Worm (Caenorhabditis elegans) whole organism, L1 larva: ENCODE data around the gene F10E9.12.

ENCODE experiments used
- C34B4.2 ChIP-seq: sonication (generic microtip); optimal IDR thresholded peaks from 2 replicates; lab custom pipeline; 2017; ENCODE audit warnings: mild to moderate bottlenecking, missing genetic modification characterization, missing compliant biosample characterization
- ama-1 ChIP-seq: fragments of 150-350 bp; optimal IDR thresholded peaks from 2 replicates; lab custom pipeline; 2014
- ceh-8 ChIP-seq: fragments of 200-800 bp; sonication (Bioruptor generic); optimal IDR thresholded peaks from 2 replicates; lab custom pipeline; 2018; ENCODE audit warnings: mild to moderate bottlenecking, missing genetic modification characterization, moderate library complexity, missing compliant biosample characterization
- ceh-82 ChIP-seq, 3 experiments: fragments of 150-350 bp in 1 of 3; sonication (generic microtip) in 2 of 3; optimal IDR thresholded peaks; 2 replicates each; lab custom pipeline; 2014 to 2017; ENCODE audit warnings: missing biosample characterization in 3 of 3, missing genetic modification characterization in 3 of 3
- ceh-88 ChIP-seq: fragments of 200-800 bp; sonication (Bioruptor generic); IDR thresholded peaks from 2 replicates; pipeline ENCODE4 v1.3.6; 2022; ENCODE audit warnings: missing genetic modification characterization, missing compliant biosample characterization
- ces-1 ChIP-seq: fragments of 150-350 bp; optimal IDR thresholded peaks from 2 replicates; lab custom pipeline; 2014; ENCODE audit warnings: missing biosample characterization, missing genetic modification reagents, missing genetic modification characterization
- dpl-1 ChIP-seq, 3 experiments: fragments of 150-350 bp in 2 of 3; sonication (generic microtip) in 1 of 3; optimal IDR thresholded peaks; 2 replicates each; lab custom pipeline; 2014 to 2017; ENCODE audit warnings: missing biosample characterization in 3 of 3, missing genetic modification characterization in 3 of 3, missing genetic modification reagents in 3 of 3
- dsc-1 ChIP-seq: sonication (generic microtip); optimal IDR thresholded peaks from 2 replicates; lab custom pipeline; 2016; ENCODE audit warnings: mild to moderate bottlenecking, missing genetic modification characterization, missing compliant biosample characterization
- efl-1 ChIP-seq, 4 experiments: fragments of 150-350 bp; optimal IDR thresholded peaks in 3 of 4; peaks in 1 of 4; 1 replicate in 1 of 4; 2 replicates in 3 of 4; lab custom pipeline; 2014; ENCODE audit warnings: missing biosample characterization in 2 of 4, missing genetic modification characterization in 2 of 4, missing genetic modification reagents in 2 of 4
- efl-3 ChIP-seq: fragments of 200-800 bp; sonication (Bioruptor generic); optimal IDR thresholded peaks from 2 replicates; lab custom pipeline; 2018; ENCODE audit warnings: mild to moderate bottlenecking, missing genetic modification characterization, missing compliant biosample characterization
- egl-27 ChIP-seq, 2 experiments: fragments of 150-350 bp in 1 of 2; sonication (generic microtip); optimal IDR thresholded peaks; 3 replicates each; lab custom pipeline; 2017 to 2018; ENCODE audit warnings: missing biosample characterization in 2 of 2, missing genetic modification characterization in 2 of 2, missing genetic modification reagents in 2 of 2
- elt-2 ChIP-seq: sonication (generic microtip); optimal IDR thresholded peaks from 2 replicates; lab custom pipeline; 2016; ENCODE audit warnings: missing genetic modification characterization, mild to moderate bottlenecking, inconsistent platforms, missing compliant biosample characterization, missing genetic modification reagents
- fkh-8 ChIP-seq: sonication (generic microtip); optimal IDR thresholded peaks from 2 replicates; lab custom pipeline; 2016; ENCODE audit warnings: mild to moderate bottlenecking, missing genetic modification characterization, missing compliant biosample characterization
- isw-1 ChIP-seq: fragments of 200-800 bp; sonication (Bioruptor generic); IDR thresholded peaks from 2 replicates; pipeline ENCODE4 v1.3.6; 2022; ENCODE audit warnings: missing genetic modification characterization, missing compliant biosample characterization
- lin-14 ChIP-seq: fragments of 200-800 bp; sonication (Bioruptor generic); optimal IDR thresholded peaks from 2 replicates; lab custom pipeline; 2018; ENCODE audit warnings: mild to moderate bottlenecking, missing genetic modification characterization, moderate library complexity, missing compliant biosample characterization
- lin-15B ChIP-seq: fragments of 150-350 bp; sonication (generic microtip); optimal IDR thresholded peaks from 3 replicates; lab custom pipeline; 2014; ENCODE audit warnings: missing biosample characterization, missing genetic modification characterization
- lin-35 ChIP-seq, 2 experiments: fragments of 150-350 bp; optimal IDR thresholded peaks; 2 replicates each; lab custom pipeline; 2014; ENCODE audit warnings: missing biosample characterization in 2 of 2, missing genetic modification characterization in 2 of 2, missing genetic modification reagents in 2 of 2
- lin-39 ChIP-seq: fragments of 150-350 bp; optimal IDR thresholded peaks from 2 replicates; lab custom pipeline; 2014; ENCODE audit warnings: missing biosample characterization, missing genetic modification reagents, missing genetic modification characterization
- lsy-2 ChIP-seq, 2 experiments: fragments of 150-350 bp; optimal IDR thresholded peaks; 2 replicates each; lab custom pipeline; 2014; ENCODE audit warnings: missing biosample characterization in 2 of 2, missing genetic modification characterization in 2 of 2
- nhr-11 ChIP-seq: fragments of 150-350 bp; optimal IDR thresholded peaks from 2 replicates; lab custom pipeline; 2014; ENCODE audit warnings: missing biosample characterization, missing genetic modification characterization
- nhr-12 ChIP-seq: sonication (generic microtip); optimal IDR thresholded peaks from 2 replicates; lab custom pipeline; 2017; ENCODE audit warnings: missing biosample characterization, missing genetic modification characterization
- nhr-20 ChIP-seq: sonication (generic microtip); optimal IDR thresholded peaks from 2 replicates; lab custom pipeline; 2016; ENCODE audit warnings: mild to moderate bottlenecking, missing genetic modification characterization, missing compliant biosample characterization
- nhr-237 ChIP-seq: fragments of 150-350 bp; optimal IDR thresholded peaks from 2 replicates; lab custom pipeline; 2014; ENCODE audit warnings: missing biosample characterization, missing genetic modification characterization
- nhr-47 ChIP-seq: sonication (generic microtip); optimal IDR thresholded peaks from 2 replicates; lab custom pipeline; 2016; ENCODE audit warnings: mild to moderate bottlenecking, missing genetic modification characterization, moderate library complexity, missing compliant biosample characterization
- nhr-71 ChIP-seq: sonication (generic microtip); optimal IDR thresholded peaks from 2 replicates; lab custom pipeline; 2016; ENCODE audit warnings: mild to moderate bottlenecking, missing genetic modification characterization, moderate library complexity, missing compliant biosample characterization
- nhr-76 ChIP-seq: sonication (generic microtip); optimal IDR thresholded peaks from 2 replicates; lab custom pipeline; 2017; ENCODE audit warnings: missing biosample characterization, missing genetic modification characterization
- nhr-85 ChIP-seq: sonication (generic microtip); peaks from one replicate; lab custom pipeline; 2016; ENCODE audit warnings: missing genetic modification characterization, inconsistent platforms, missing compliant biosample characterization
- pag-3 ChIP-seq: sonication (generic microtip); optimal IDR thresholded peaks from 2 replicates; lab custom pipeline; 2017; ENCODE audit warnings: missing genetic modification characterization, mild to moderate bottlenecking, missing compliant biosample characterization, antibody characterized with exemption, borderline replicate concordance; ENCODE audit not compliant: insufficient read depth
- swsn-7 ChIP-seq: sonication (generic microtip); optimal IDR thresholded peaks from 2 replicates; lab custom pipeline; 2016; ENCODE audit warnings: missing genetic modification characterization, missing compliant biosample characterization
- tbx-2 ChIP-seq: sonication (generic microtip); optimal IDR thresholded peaks from 2 replicates; lab custom pipeline; 2016; ENCODE audit warnings: missing genetic modification characterization, missing compliant biosample characterization
- unc-62 ChIP-seq: fragments of 150-350 bp; optimal IDR thresholded peaks from 2 replicates; lab custom pipeline; 2014; ENCODE audit warnings: missing biosample characterization, missing genetic modification reagents, missing genetic modification characterization

F10E9.12 gene

ce11 chrIII:8321225-8321624 is 3.1 kb upstream of the F10E9.12 start:
- no peak for TF ChIP-seq ceh-82 (tag; optimal IDR thresholded peaks at IDR 0.05; lab: Kevin White, UChicago)
- TF ChIP-seq lin-14, result peak; percentile 57
- peak; percentile 36 for TF ChIP-seq fkh-8 (tag; lab: Kevin White, UChicago)
- TF ChIP-seq C34B4.2 (tag; lab: Kevin White, UChicago), result no peak
- TF ChIP-seq nhr-76, result no peak
- TF ChIP-seq lsy-2 (tag; optimal IDR thresholded peaks at IDR 0.05; lab: Kevin White, UChicago), result peak in 1 of 2 experiments; percentile 14
- TF ChIP-seq dsc-1 (tag; lab: Kevin White, UChicago), result peak; percentile 49
- TF ChIP-seq dpl-1 (GFP tag; optimal IDR thresholded peaks at IDR 0.05; lab: Kevin White, UChicago), result peak in 1 of 3 experiments; percentile 18
- no peak for TF ChIP-seq egl-27 (tag; optimal IDR thresholded peaks at IDR 0.05; lab: Kevin White, UChicago)
- TF ChIP-seq, all 84 proteins: peak for 5

- peak; percentile 14 for TF ChIP-seq dsc-1 (tag; lab: Kevin White, UChicago)
- TF ChIP-seq nhr-20, result peak; percentile 10
- TF ChIP-seq lin-15B (tag; lab: Kevin White, UChicago), result no peak
- TF ChIP-seq nhr-47, result peak; percentile 54
- no peak for TF ChIP-seq lin-39 (tag; lab: Kevin White, UChicago)
- no peak for TF ChIP-seq ceh-88 (GFP tag; lab: Robert Waterston, UW)
- TF ChIP-seq nhr-71, result peak; percentile 67
- no peak for TF ChIP-seq ces-1 (GFP tag; lab: Kevin White, UChicago)
- TF ChIP-seq nhr-11 (tag; lab: Kevin White, UChicago), result peak; percentile 48
- peak; percentile 20 for TF ChIP-seq lin-14
- TF ChIP-seq fkh-8 (tag; lab: Kevin White, UChicago), result peak; percentile 100
- TF ChIP-seq swsn-7 (tag; lab: Kevin White, UChicago), result peak; percentile 17
Observed at ce11 chrIII:8322645-8323213, 1.6 kb upstream of the F10E9.12 start, which contains the start of gene F10E9.1. TSS of gene F10E9.1 (plus strand) at chrIII:8323163.

ce11 chrIII:8325574-8326513 is 1.5 kb downstream of the F10E9.12 start, which contains the start of gene ZC262.13:
TSS of gene ZC262.13 (plus strand) at chrIII:8326214.
- TF ChIP-seq elt-2 (tag; lab: Kevin White, UChicago) (peak; percentile 82), isw-1 (GFP tag; lab: Robert Waterston, UW) (no peak), efl-1 (optimal IDR thresholded peaks at IDR 0.05; lab: Kevin White, UChicago) (no peak), efl-1 (GFP tag; optimal IDR thresholded peaks at IDR 0.05 in 1 of 2; lab: Kevin White, UChicago) (peak in 1 of 2 experiments; percentile 70), lin-35 (GFP tag; optimal IDR thresholded peaks at IDR 0.05; lab: Kevin White, UChicago) (peak in 1 of 2 experiments; percentile 20)

DNA sequence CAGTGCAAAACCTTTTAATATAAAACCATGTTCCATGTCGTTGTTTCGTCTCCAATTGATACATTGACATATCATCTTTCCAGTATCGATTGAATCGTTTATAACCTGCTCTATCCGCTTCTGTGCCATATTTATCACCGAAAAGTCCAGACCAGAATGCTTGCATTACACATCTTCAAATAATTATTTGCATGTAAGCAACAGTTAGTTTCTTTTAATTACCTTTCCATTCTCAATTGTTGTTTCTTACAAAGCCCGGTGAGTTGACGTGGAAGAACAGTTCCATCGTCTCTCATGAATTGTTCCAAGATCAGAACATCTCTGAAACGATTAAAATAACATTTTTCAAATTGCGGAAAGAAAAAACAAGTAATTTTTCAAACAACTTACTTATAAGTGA is 6.9 kb downstream of the F10E9.12 start, which contains the start of gene iglr-2:
Gene iglr-2, minus strand, starts transcription at position 101 of the 400 bp plus-strand sequence.
- TF ChIP-seq efl-3 (GFP tag; lab: Kevin White, UChicago) (no peak), unc-62 (GFP tag; lab: Kevin White, UChicago) (no peak), ama-1 (lab: Kevin White, UChicago) (no peak), swsn-7 (tag; lab: Kevin White, UChicago) (no peak), nhr-237 (no peak), nhr-85 (no peak), dpl-1 (GFP tag; optimal IDR thresholded peaks at IDR 0.05; lab: Kevin White, UChicago) (no peak), ceh-8 (GFP tag; lab: Kevin White, UChicago) (no peak), fkh-8 (tag; lab: Kevin White, UChicago) (no peak), elt-2 (tag; lab: Kevin White, UChicago) (no peak), nhr-71 (no peak), nhr-12 (tag; lab: Kevin White, UChicago) (no peak), nhr-20 (no peak), efl-1 (optimal IDR thresholded peaks at IDR 0.05; lab: Kevin White, UChicago) (no peak), efl-1 (GFP tag; optimal IDR thresholded peaks at IDR 0.05 in 1 of 2; lab: Kevin White, UChicago) (no peak), pag-3 (tag; lab: Kevin White, UChicago) (no peak), tbx-2 (tag; lab: Kevin White, UChicago) (no peak)
